Worm (Caenorhabditis elegans): ENCODE data around the gene unc-18.

DNA sequence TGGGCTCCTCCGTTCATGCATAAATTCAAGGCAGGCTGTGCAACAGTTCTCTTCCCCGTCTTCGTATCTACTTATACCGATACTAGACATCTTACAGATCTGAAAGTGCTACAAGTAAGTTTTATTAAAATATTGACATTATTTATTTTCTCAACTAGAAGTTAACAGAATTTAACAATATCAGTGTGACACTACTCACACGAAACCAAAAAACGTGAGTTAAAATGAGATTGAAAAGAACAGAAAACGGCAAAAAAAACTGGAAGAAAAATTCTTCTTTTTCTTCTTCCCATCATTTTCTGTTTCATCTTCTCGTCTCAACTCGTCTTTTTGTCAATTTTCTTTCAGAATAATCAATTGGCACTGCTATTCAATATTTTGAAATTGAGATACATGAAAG, 25.8 kb upstream of the unc-18 start, which contains the start of gene F27D9.12:
- TF ChIP-seq nhr-76 (tag; optimal IDR thresholded peaks at IDR 0.05) (no peak), ces-1 (GFP tag; optimal IDR thresholded peaks at IDR 0.05) (no peak), ZK546.5 (tag; optimal IDR thresholded peaks at IDR 0.05) (no peak), pha-4 (GFP tag; IDR thresholded peaks at IDR 0.05) (no peak), pha-4 (tag; optimal IDR thresholded peaks at IDR 0.05) (no peak), zfp-3 (GFP tag; conservative IDR thresholded peaks at IDR 0.05) (no peak), lsy-2 (tag; optimal IDR thresholded peaks at IDR 0.05) (peak in 1 of 2 experiments; percentile 14), ama-1 (optimal IDR thresholded peaks at IDR 0.05) (no peak), fkh-10 (GFP tag; optimal IDR thresholded peaks at IDR 0.05) (no peak), nhr-237 (tag; optimal IDR thresholded peaks at IDR 0.05) (no peak), nhr-25 (tag; optimal IDR thresholded peaks at IDR 0.05; ENCODE audit: borderline replicate concordance, insufficient read depth) (no peak), lin-13 (GFP tag; optimal IDR thresholded peaks at IDR 0.05) (no peak), nhr-41 (GFP tag; IDR thresholded peaks at IDR 0.05) (no peak), nhr-28 (tag; optimal IDR thresholded peaks at IDR 0.05) (no peak), lir-3 (tag; optimal IDR thresholded peaks at IDR 0.05) (no peak)
